Fruit fly (Drosophila melanogaster) whole organism, wandering third instar larva: Measurements from ENCODE around the gene Cralbp.
A peak's percentile ranks its signal among the peaks of the same experiment; 100 is the strongest.

ENCODE experiments used
- Hr78 ChIP-seq: fragments of >200 bp; optimal IDR thresholded peaks from 2 replicates; lab custom pipeline; 2017; ENCODE audit warnings: missing biosample characterization, missing genetic modification characterization
- Hr83 ChIP-seq: fragments of 200-300 bp; sonication (Bioruptor generic); optimal IDR thresholded peaks from 2 replicates; lab custom pipeline; 2016; ENCODE audit warnings: missing biosample characterization, mild to moderate bottlenecking, missing genetic modification characterization, moderate library complexity; ENCODE audit not compliant: poor library complexity, severe bottlenecking
- Myc ChIP-seq: fragments of >200 bp; optimal IDR thresholded peaks from 2 replicates; lab custom pipeline; 2017
- Vsx2 ChIP-seq: fragments of 200-300, 225-300 bp; sonication (Bioruptor generic); optimal IDR thresholded peaks from 2 replicates; lab custom pipeline; 2018; ENCODE audit warnings: missing biosample characterization, missing genetic modification characterization; ENCODE audit not compliant: partially characterized antibody
- jim ChIP-seq: fragments of 175-275, 200-325 bp; sonication (Bioruptor generic); optimal IDR thresholded peaks from 2 replicates; lab custom pipeline; 2016; ENCODE audit warnings: missing biosample characterization, mild to moderate bottlenecking, missing genetic modification characterization
- lola ChIP-seq: fragments of >200 bp; optimal IDR thresholded peaks from 2 replicates; lab custom pipeline; 2017; ENCODE audit warnings: missing biosample characterization, missing genetic modification characterization
- pan ChIP-seq: fragments of >200 bp; optimal IDR thresholded peaks from 2 replicates; lab custom pipeline; 2017

DNA sequence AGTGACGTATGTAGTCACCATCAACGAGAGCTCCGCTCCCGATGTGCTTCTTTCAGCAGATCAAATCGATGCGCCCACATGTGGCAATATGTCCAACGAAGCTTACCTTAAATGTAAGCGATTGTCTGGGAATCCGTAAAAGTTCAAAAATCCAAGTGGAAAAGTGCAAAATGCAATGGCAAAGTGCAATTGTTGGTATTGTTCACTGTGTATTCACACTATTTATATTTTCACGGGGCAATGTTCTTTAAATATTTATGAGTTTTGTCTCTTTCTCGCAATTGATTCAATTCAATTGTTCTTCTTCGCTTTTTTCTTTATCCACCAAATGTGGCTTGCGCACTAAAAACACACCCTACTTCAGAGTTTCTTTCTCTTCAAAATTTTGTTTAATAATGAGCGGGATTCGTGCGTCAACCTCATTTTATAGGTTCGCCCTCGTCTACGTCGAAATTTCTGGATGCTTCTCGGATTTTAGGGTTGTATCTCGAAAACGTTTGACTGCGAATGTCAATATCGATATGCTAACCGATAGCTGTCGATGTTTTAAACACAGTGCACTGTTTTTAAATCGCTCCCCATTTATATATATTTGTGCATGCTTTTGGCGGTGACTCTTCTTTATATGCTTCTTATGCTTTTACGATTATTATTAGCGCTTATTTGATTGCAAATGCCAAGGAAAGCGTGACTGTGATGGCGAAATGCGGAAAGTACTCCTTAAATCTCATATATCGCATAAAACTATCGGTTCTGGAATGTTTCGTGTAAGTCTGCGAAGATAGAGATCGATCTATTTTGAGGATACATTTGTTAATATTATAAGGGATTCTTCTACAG, 34.6 kb downstream of the Cralbp start, which contains the start of gene DnaJ-1:
- TF ChIP-seq pan (lab: Kevin White, UChicago) (no peak), Hr83 (GFP tag; lab: Kevin White, UChicago) (peak; percentile 72), Myc (lab: Kevin White, UChicago) (no peak), Vsx2 (GFP tag; lab: Kevin White, UChicago) (no peak), Hr78 (GFP tag; lab: Kevin White, UChicago) (no peak), lola (GFP tag; lab: Kevin White, UChicago) (no peak), jim (no peak)
